3 worm cellular contexts compared by ENCODE assay signal in the genomic region with DNA sequence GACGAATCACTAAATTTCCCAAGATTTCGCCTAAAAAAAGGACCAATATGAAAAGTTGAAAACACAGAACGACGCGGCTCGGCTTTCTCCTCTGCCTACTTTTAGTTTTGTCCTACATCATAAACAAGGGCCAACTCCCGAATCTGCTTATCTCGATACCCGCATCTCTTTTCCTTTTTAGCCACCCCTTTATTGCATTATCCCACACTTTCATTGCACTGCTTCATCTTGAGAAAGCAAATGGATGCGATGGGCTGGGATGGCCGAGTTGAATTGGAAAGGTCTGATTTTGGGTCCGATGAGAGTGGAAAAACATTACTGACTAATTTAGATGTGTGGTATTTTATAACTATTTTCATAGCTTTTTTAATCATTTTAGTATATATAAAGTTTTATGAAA.
TF ChIP-seq lines count a peak whose summit lies in the region.

No protein-coding gene starts in this region.

TF ChIP-seq in whole organism, L1 larva, 84 proteins besides CTCF, POLR2A, EP300 and RAD21:
- TF ChIP-seq lin-14 (GFP tag; optimal IDR thresholded peaks at IDR 0.05; lab: Kevin White, UChicago) (peak; percentile 24), ces-1 (GFP tag; optimal IDR thresholded peaks at IDR 0.05; lab: Kevin White, UChicago) (no peak), efl-1 (optimal IDR thresholded peaks at IDR 0.05; lab: Kevin White, UChicago) (no peak), efl-1 (GFP tag; optimal IDR thresholded peaks at IDR 0.05 in 1 of 2; lab: Kevin White, UChicago) (peak in 1 of 2 experiments; percentile 17)

TF ChIP-seq in whole organism, late embryonic, 69 proteins besides CTCF, POLR2A, EP300 and RAD21:
- peak; percentile 57 for TF ChIP-seq unc-42 (tag; optimal IDR thresholded peaks at IDR 0.05; lab: Kevin White, UChicago)
- no peak for TF ChIP-seq odd-2 (tag; optimal IDR thresholded peaks at IDR 0.05; lab: Kevin White, UChicago)
TF ChIP-seq in whole organism, late embryonic: peak in this region for 1.

TF ChIP-seq in whole organism, mixed stage, embryonic, 35 proteins besides CTCF, POLR2A, EP300 and RAD21:
- TF ChIP-seq nhr-237 (tag; optimal IDR thresholded peaks at IDR 0.05; lab: Kevin White, UChicago) = no peak
- TF ChIP-seq ces-1 (GFP tag; optimal IDR thresholded peaks at IDR 0.05; lab: Kevin White, UChicago) = peak; percentile 83
